Worm (Caenorhabditis elegans): Measurements from ENCODE around the gene C28D4.5.
"Not testable (repeated sequence)": the region's sequence is repeated elsewhere in the genome, so short reads cannot be mapped to it uniquely, and the experiment has no call there.

DNA sequence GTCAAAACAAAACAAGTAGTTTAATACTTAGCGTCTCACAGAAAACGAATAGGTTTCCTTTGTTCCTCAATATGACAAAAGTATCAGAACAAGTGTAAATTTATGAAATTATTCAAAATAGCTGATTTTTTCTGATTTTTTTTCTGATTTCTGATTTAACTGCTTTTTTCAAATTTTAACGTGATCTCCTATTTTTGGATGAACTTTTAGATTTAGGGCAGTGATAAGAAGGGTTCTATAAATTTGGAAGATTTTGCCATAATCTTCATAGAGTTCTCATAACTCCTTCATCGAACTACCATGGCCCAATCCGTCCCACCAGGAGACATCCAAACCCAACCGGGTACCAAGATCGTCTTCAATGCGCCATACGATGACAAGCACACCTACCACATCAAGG, 23.1 kb upstream of the C28D4.5 start, which contains the start of gene msp-78:
- TF ChIP-seq pha-4 (tag; optimal IDR thresholded peaks at IDR 0.05); ceh-34 (tag; optimal IDR thresholded peaks at IDR 0.05); ceh-9 (tag; optimal IDR thresholded peaks at IDR 0.05); sox-2 (GFP tag; IDR thresholded peaks at IDR 0.05); fkh-6 (tag; optimal IDR thresholded peaks at IDR 0.05); madf-2 (tag; optimal IDR thresholded peaks at IDR 0.05); nhr-11 (tag; optimal IDR thresholded peaks at IDR 0.05); pqm-1 (tag; optimal IDR thresholded peaks at IDR 0.05); nfya-1 (tag; optimal IDR thresholded peaks at IDR 0.05); elt-2 (tag; optimal IDR thresholded peaks at IDR 0.05); ceh-2 (tag; optimal IDR thresholded peaks at IDR 0.05); tbx-2 (tag; optimal IDR thresholded peaks at IDR 0.05); unc-42 (tag; optimal IDR thresholded peaks at IDR 0.05): not testable (repeated sequence)

Measured in whole organism, late embryonic.